Fruit fly (Drosophila melanogaster) whole organism, embryonic: Measurements from ENCODE around the gene ZnT63C.

Source experiments
- ATbp ChIP-seq: fragments of 200-800 bp; sonication (Bioruptor generic); optimal IDR thresholded peaks from 2 replicates; lab custom pipeline; 2017; ENCODE audit warnings: missing biosample characterization, mild to moderate bottlenecking, missing genetic modification characterization, missing genetic modification reagents
- Bgb ChIP-seq: fragments of 200-800 bp; sonication (Bioruptor generic); IDR thresholded peaks from 2 replicates; pipeline ENCODE4 v1.3.6; 2022; ENCODE audit warnings: missing biosample characterization, missing genetic modification characterization; ENCODE audit not compliant: partially characterized antibody
- C15 ChIP-seq: fragments of 200-800 bp; sonication (Bioruptor generic); IDR thresholded peaks from 3 replicates; pipeline ENCODE4 v1.3.6; 2022; ENCODE audit warnings: missing biosample characterization, missing genetic modification characterization
- CG10209 ChIP-seq: fragments of 200-800 bp; sonication (Bioruptor generic); optimal IDR thresholded peaks from 3 replicates; lab custom pipeline; 2017; ENCODE audit warnings: missing biosample characterization, mild to moderate bottlenecking, missing genetic modification characterization, missing genetic modification reagents
- CG10565 ChIP-seq: fragments of 200-800 bp; sonication (Bioruptor generic); optimal IDR thresholded peaks from 3 replicates; lab custom pipeline; 2016; ENCODE audit warnings: missing biosample characterization, mild to moderate bottlenecking, missing genetic modification characterization
- CG11723 ChIP-seq: fragments of 200-800 bp; sonication (Bioruptor generic); optimal IDR thresholded peaks from 2 replicates; lab custom pipeline; 2017; ENCODE audit warnings: missing biosample characterization, mild to moderate bottlenecking, missing genetic modification characterization
- CG12155 ChIP-seq: fragments of 200-800 bp; sonication (Bioruptor generic); optimal IDR thresholded peaks from 3 replicates; lab custom pipeline; 2016; ENCODE audit warnings: missing biosample characterization, missing genetic modification characterization
- CG13624 ChIP-seq: fragments of 200-800 bp; sonication (Bioruptor generic); optimal IDR thresholded peaks from 2 replicates; lab custom pipeline; 2016; ENCODE audit warnings: missing biosample characterization, missing genetic modification characterization
- CG13775 ChIP-seq: fragments of 200-800 bp; sonication (Bioruptor generic); optimal IDR thresholded peaks from 3 replicates; lab custom pipeline; 2017; ENCODE audit warnings: missing biosample characterization, mild to moderate bottlenecking, missing genetic modification characterization
- CG1602 ChIP-seq: fragments of 200-800 bp; sonication (Bioruptor generic); optimal IDR thresholded peaks from 3 replicates; lab custom pipeline; 2016; ENCODE audit warnings: missing biosample characterization, missing genetic modification characterization
- CG18476 ChIP-seq: fragments of 200-800 bp; sonication (Bioruptor generic); optimal IDR thresholded peaks from 2 replicates; lab custom pipeline; 2016; ENCODE audit warnings: missing biosample characterization, mild to moderate bottlenecking, missing genetic modification characterization
- CG2202 ChIP-seq: fragments of 200-800 bp; sonication (Bioruptor generic); optimal IDR thresholded peaks from 2 replicates; lab custom pipeline; 2018; ENCODE audit warnings: missing biosample characterization, mild to moderate bottlenecking, missing genetic modification characterization
- CG31224 ChIP-seq: fragments of 200-800 bp; sonication (Bioruptor generic); IDR thresholded peaks from 2 replicates; pipeline ENCODE4 v1.3.6; 2022; ENCODE audit warnings: missing biosample characterization, missing genetic modification characterization
- CG33213 ChIP-seq: fragments of 200-800 bp; sonication (Bioruptor generic); optimal IDR thresholded peaks from 3 replicates; lab custom pipeline; 2016; ENCODE audit warnings: missing biosample characterization, missing genetic modification characterization
- CG3847 ChIP-seq: fragments of 200-800 bp; sonication (Bioruptor generic); IDR thresholded peaks from 2 replicates; pipeline ENCODE4 v1.3.6; 2022; ENCODE audit warnings: missing biosample characterization, missing genetic modification characterization
- CG4617 ChIP-seq: fragments of 200-800 bp; sonication (Bioruptor generic); optimal IDR thresholded peaks from 3 replicates; lab custom pipeline; 2016; ENCODE audit warnings: missing biosample characterization, missing genetic modification characterization, borderline replicate concordance
- CG5953 ChIP-seq: fragments of 200-800 bp; sonication (Bioruptor generic); IDR thresholded peaks from 2 replicates; pipeline ENCODE4 v1.3.6; 2022; ENCODE audit warnings: missing biosample characterization, missing genetic modification characterization
- CG6272 ChIP-seq: fragments of 200-800 bp; sonication (Bioruptor generic); IDR thresholded peaks from 2 replicates; pipeline ENCODE4 v1.3.6; 2022; ENCODE audit warnings: missing biosample characterization, missing genetic modification characterization
- CG6854 ChIP-seq: fragments of 200-800 bp; sonication (Bioruptor generic); optimal IDR thresholded peaks from 3 replicates; lab custom pipeline; 2017; ENCODE audit warnings: missing biosample characterization, mild to moderate bottlenecking, missing genetic modification characterization
- CG7271 ChIP-seq: fragments of 200-800 bp; sonication (Bioruptor generic); optimal IDR thresholded peaks from 2 replicates; lab custom pipeline; 2018; ENCODE audit warnings: missing biosample characterization, mild to moderate bottlenecking, missing genetic modification characterization, moderate library complexity
- CG9727 ChIP-seq: fragments of 200-800 bp; sonication (Bioruptor generic); optimal IDR thresholded peaks from 3 replicates; lab custom pipeline; 2017; ENCODE audit warnings: missing biosample characterization, mild to moderate bottlenecking, missing genetic modification characterization
- CoRest ChIP-seq: fragments of 200-800 bp; sonication (Bioruptor generic); optimal IDR thresholded peaks from 3 replicates; lab custom pipeline; 2018; ENCODE audit warnings: missing biosample characterization, mild to moderate bottlenecking, missing genetic modification characterization, moderate library complexity
- Dip3 ChIP-seq: fragments of 200-800 bp; sonication (Bioruptor generic); optimal IDR thresholded peaks from 3 replicates; lab custom pipeline; 2016; ENCODE audit warnings: missing biosample characterization, missing genetic modification characterization
- Fer3 ChIP-seq: fragments of 200-800 bp; sonication (Bioruptor generic); optimal IDR thresholded peaks from 2 replicates; lab custom pipeline; 2018; ENCODE audit warnings: missing biosample characterization, mild to moderate bottlenecking, missing genetic modification characterization, moderate library complexity
- HLH4C ChIP-seq: fragments of 200-800 bp; sonication (Bioruptor generic); IDR thresholded peaks from 3 replicates; pipeline ENCODE4 v1.3.6; 2022; ENCODE audit warnings: missing biosample characterization, missing genetic modification characterization; ENCODE audit not compliant: partially characterized antibody
- HLH54F ChIP-seq: fragments of 200-800 bp; sonication (Bioruptor generic); optimal IDR thresholded peaks from 3 replicates; lab custom pipeline; 2016; ENCODE audit warnings: missing biosample characterization, missing genetic modification characterization
- Hmx ChIP-seq: fragments of 200-800 bp; sonication (Bioruptor generic); optimal IDR thresholded peaks from 2 replicates; lab custom pipeline; 2016; ENCODE audit warnings: missing biosample characterization, missing genetic modification characterization
- Lpt ChIP-seq: fragments of >200 bp; optimal IDR thresholded peaks from 2 replicates; lab custom pipeline; 2018; ENCODE audit warnings: missing biosample characterization, missing genetic modification characterization
- Nf-YC ChIP-seq: fragments of 200-800 bp; optimal IDR thresholded peaks from 3 replicates; lab custom pipeline; 2019; ENCODE audit warnings: missing biosample characterization, mild to moderate bottlenecking, missing genetic modification characterization, moderate library complexity
- Six4 ChIP-seq: fragments of 200-800 bp; sonication (Bioruptor generic); optimal IDR thresholded peaks from 2 replicates; lab custom pipeline; 2016; ENCODE audit warnings: missing biosample characterization, missing genetic modification characterization
- Sox102F ChIP-seq: fragments of 200-800 bp; sonication (Bioruptor generic); optimal IDR thresholded peaks from 2 replicates; lab custom pipeline; 2018; ENCODE audit warnings: missing biosample characterization, mild to moderate bottlenecking, missing genetic modification characterization, moderate library complexity
- Xbp1 ChIP-seq: fragments of 200-800 bp; sonication (Bioruptor generic); optimal IDR thresholded peaks from 3 replicates; lab custom pipeline; 2016; ENCODE audit warnings: missing biosample characterization, mild to moderate bottlenecking, missing genetic modification characterization
- btn ChIP-seq: fragments of 200-800 bp; sonication (Bioruptor generic); optimal IDR thresholded peaks from 2 replicates; lab custom pipeline; 2016; ENCODE audit warnings: missing biosample characterization, missing genetic modification characterization
- caup ChIP-seq: fragments of 200-800 bp; sonication (Bioruptor generic); optimal IDR thresholded peaks from 3 replicates; lab custom pipeline; 2017; ENCODE audit warnings: missing biosample characterization, mild to moderate bottlenecking, missing genetic modification characterization, moderate library complexity; ENCODE audit not compliant: severe bottlenecking
- croc ChIP-seq: fragments of 200-800 bp; sonication (Bioruptor generic); conservative IDR thresholded peaks from 3 replicates; pipeline ENCODE4 v1.3.6; 2022; ENCODE audit warnings: missing biosample characterization, missing genetic modification characterization
- crol ChIP-seq: fragments of 200-800 bp; sonication (Bioruptor generic); IDR thresholded peaks from 2 replicates; pipeline ENCODE4 v1.3.6; 2022; ENCODE audit warnings: missing biosample characterization, missing genetic modification characterization
- exex ChIP-seq: fragments of 200-800 bp; sonication (Bioruptor generic); optimal IDR thresholded peaks from 4 replicates; lab custom pipeline; 2018; ENCODE audit warnings: missing biosample characterization, mild to moderate bottlenecking, missing genetic modification characterization, moderate library complexity
- grn ChIP-seq: fragments of 200-800 bp; sonication (Bioruptor generic); optimal IDR thresholded peaks from 3 replicates; lab custom pipeline; 2017; ENCODE audit warnings: missing biosample characterization, missing genetic modification characterization
- hbn ChIP-seq: fragments of 200-800 bp; sonication (Bioruptor generic); IDR thresholded peaks from 2 replicates; pipeline ENCODE4 v1.3.6; 2022; ENCODE audit warnings: missing biosample characterization, missing genetic modification characterization; ENCODE audit not compliant: partially characterized antibody
- hth ChIP-seq: fragments of >200 bp; optimal IDR thresholded peaks from 2 replicates; lab custom pipeline; 2017; ENCODE audit warnings: inconsistent platforms
- lov ChIP-seq, 2 experiments: fragments of 200-800 bp in 1 of 2; fragments of >200 bp in 1 of 2; sonication (Bioruptor generic) in 1 of 2; IDR thresholded peaks in 1 of 2; optimal IDR thresholded peaks in 1 of 2; 2 replicates in 1 of 2; 3 replicates in 1 of 2; pipeline versions ENCODE4 v1.3.6 to Lab custom; 2017 to 2022; ENCODE audit warnings: missing biosample characterization in 1 of 2, missing genetic modification characterization in 1 of 2
- pita ChIP-seq: fragments of 200-800 bp; sonication (Bioruptor generic); optimal IDR thresholded peaks from 2 replicates; lab custom pipeline; 2017; ENCODE audit warnings: missing biosample characterization, mild to moderate bottlenecking, missing genetic modification characterization
- prd ChIP-seq, 3 experiments: fragments of >200 bp in 2 of 3; fragments of 200-800 bp in 1 of 3; sonication (Bioruptor generic) in 1 of 3; optimal IDR thresholded peaks in 2 of 3; IDR thresholded peaks in 1 of 3; 2 replicates in 2 of 3; 3 replicates in 1 of 3; pipeline versions ENCODE4 v1.3.6 to Lab custom; 2017 to 2022; ENCODE audit warnings: missing biosample characterization in 1 of 3, missing genetic modification characterization in 1 of 3
- rib ChIP-seq: fragments of 200-800 bp; sonication (Bioruptor generic); IDR thresholded peaks from 2 replicates; pipeline ENCODE4 v1.3.6; 2022; ENCODE audit warnings: missing biosample characterization, missing genetic modification characterization
- row ChIP-seq: fragments of 200-800 bp; sonication (Bioruptor generic); IDR thresholded peaks from 3 replicates; pipeline ENCODE4 v1.3.6; 2022; ENCODE audit warnings: missing biosample characterization, missing genetic modification characterization
- sc ChIP-seq, 3 experiments: fragments of >200 bp in 2 of 3; fragments of 200-800 bp in 1 of 3; sonication (Bioruptor generic) in 1 of 3; optimal IDR thresholded peaks; 2 replicates in 2 of 3; 3 replicates in 1 of 3; lab custom pipeline; 2017; ENCODE audit warnings: mild to moderate bottlenecking in 1 of 3, missing biosample characterization in 1 of 3, missing genetic modification characterization in 1 of 3, missing genetic modification reagents in 1 of 3
- sug ChIP-seq: fragments of 200-800 bp; optimal IDR thresholded peaks from 2 replicates; lab custom pipeline; 2019; ENCODE audit warnings: missing biosample characterization, mild to moderate bottlenecking, missing genetic modification characterization, moderate library complexity
- usp ChIP-seq: fragments of >200 bp; optimal IDR thresholded peaks from 2 replicates; lab custom pipeline; 2017; ENCODE audit warnings: missing biosample characterization, missing genetic modification characterization
- wdn ChIP-seq: fragments of 200-800 bp; sonication (Bioruptor generic); IDR thresholded peaks from 2 replicates; pipeline ENCODE4 v1.3.6; 2022; ENCODE audit warnings: missing biosample characterization, missing genetic modification characterization
- yki ChIP-seq: fragments of >200 bp; optimal IDR thresholded peaks from 3 replicates; lab custom pipeline; 2018

ZnT63C gene

DNA sequence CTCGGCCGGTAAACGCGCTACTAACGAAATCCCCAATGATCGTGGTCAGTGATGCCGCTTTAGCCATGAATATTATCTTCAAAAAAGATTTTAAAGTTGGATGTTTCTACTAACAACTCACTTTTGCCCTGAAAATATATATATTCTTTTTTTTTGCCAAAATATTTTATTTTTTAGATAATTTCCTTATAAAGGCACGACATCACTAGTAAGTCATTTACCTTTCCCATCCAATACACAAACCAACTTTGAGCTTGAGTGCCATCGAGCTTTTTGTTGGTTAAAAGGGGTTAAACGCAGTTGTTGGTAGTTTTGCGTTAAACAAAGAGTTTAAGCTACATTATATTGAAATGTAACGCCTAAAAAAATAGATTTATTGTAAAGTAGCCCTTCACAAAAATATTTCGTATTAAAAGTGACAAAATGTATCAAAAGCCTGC, 401 bp upstream of the ZnT63C start, which contains the start of gene CG14968 (continued):
- TF ChIP-seq CG5953 (GFP tag; lab: Robert Waterston, UW): peak; percentile 91
- TF ChIP-seq HLH54F: peak; percentile 77
- TF ChIP-seq Sox102F (GFP tag; lab: Kevin White, UChicago): peak; percentile 97
- peak; percentile 38 for TF ChIP-seq btn (GFP tag; lab: Kevin White, UChicago)
- peak; percentile 90 for TF ChIP-seq CG12155 (GFP tag; lab: Kevin White, UChicago)
- peak; percentile 73 for TF ChIP-seq CG2202
- peak; percentile 73 for TF ChIP-seq exex (tag; lab: Kevin White, UChicago)
- TF ChIP-seq usp (GFP tag; lab: Kevin White, UChicago): no peak
- TF ChIP-seq croc: peak; percentile 77
- no peak for TF ChIP-seq yki
- peak; percentile 89 for TF ChIP-seq ATbp (GFP tag; lab: Kevin White, UChicago)
- TF ChIP-seq CoRest (tag; lab: Kevin White, UChicago): peak; percentile 94
- peak; percentile 88 for TF ChIP-seq CG13775 (GFP tag; lab: Kevin White, UChicago)
- TF ChIP-seq lov (optimal IDR thresholded peaks at IDR 0.05; lab: Kevin White, UChicago): no peak
- TF ChIP-seq lov (GFP tag; IDR thresholded peaks at IDR 0.05; lab: Robert Waterston, UW): peak; percentile 93
- peak; percentile 67 for TF ChIP-seq CG4617 (GFP tag; lab: Kevin White, UChicago)
- no peak for TF ChIP-seq hth (lab: Kevin White, UChicago)
- no peak for TF ChIP-seq hbn (GFP tag; lab: Robert Waterston, UW)
- TF ChIP-seq C15: peak; percentile 90
- TF ChIP-seq crol (GFP tag; lab: Robert Waterston, UW): peak; percentile 70
- peak; percentile 88 for TF ChIP-seq sug (tag; lab: Kevin White, UChicago)
- peak; percentile 85 for TF ChIP-seq CG9727
- TF ChIP-seq CG1602 (GFP tag; lab: Kevin White, UChicago): peak; percentile 91
- peak; percentile 62 for TF ChIP-seq CG10565 (GFP tag; lab: Kevin White, UChicago)
- no peak for TF ChIP-seq HLH4C (GFP tag; lab: Robert Waterston, UW)
- TF ChIP-seq Fer3 (tag; lab: Kevin White, UChicago): peak; percentile 97
- TF ChIP-seq wdn: peak; percentile 92
- TF ChIP-seq Lpt (GFP tag; lab: Kevin White, UChicago): no peak
- TF ChIP-seq pita (GFP tag; lab: Kevin White, UChicago): peak; percentile 26
- peak; percentile 86 for TF ChIP-seq CG11723 (GFP tag; lab: Kevin White, UChicago)
- peak; percentile 96 for TF ChIP-seq caup (GFP tag; lab: Kevin White, UChicago)
- peak; percentile 94 for TF ChIP-seq rib (GFP tag; lab: Robert Waterston, UW)
- peak; percentile 96 for TF ChIP-seq row (GFP tag; lab: Robert Waterston, UW)
- peak; percentile 93 for TF ChIP-seq Xbp1 (GFP tag; lab: Kevin White, UChicago)
- peak; percentile 79 for TF ChIP-seq CG13624 (GFP tag; lab: Kevin White, UChicago)
- peak; percentile 83 for TF ChIP-seq Dip3 (GFP tag; lab: Kevin White, UChicago)
- TF ChIP-seq Nf-YC (tag; lab: Kevin White, UChicago): peak; percentile 69
- peak; percentile 89 for TF ChIP-seq Six4 (GFP tag; lab: Kevin White, UChicago)
- TF ChIP-seq CG31224 (GFP tag; lab: Robert Waterston, UW): peak; percentile 93
- peak; percentile 91 for TF ChIP-seq CG6272 (GFP tag; lab: Robert Waterston, UW)
- TF ChIP-seq CG18476 (GFP tag; lab: Kevin White, UChicago): peak; percentile 90
- TF ChIP-seq CG3847: peak; percentile 98
- no peak for TF ChIP-seq sc (optimal IDR thresholded peaks at IDR 0.05; lab: Kevin White, UChicago)
- TF ChIP-seq sc (GFP tag; optimal IDR thresholded peaks at IDR 0.05; lab: Kevin White, UChicago): peak; percentile 81
- peak; percentile 93 for TF ChIP-seq CG10209 (GFP tag; lab: Kevin White, UChicago)
- TF ChIP-seq grn (GFP tag; lab: Kevin White, UChicago): peak; percentile 51
- TF ChIP-seq Bgb: no peak
- peak; percentile 75 for TF ChIP-seq CG7271 (tag; lab: Kevin White, UChicago)
- no peak for TF ChIP-seq Hmx (GFP tag; lab: Kevin White, UChicago)
- peak; percentile 69 for TF ChIP-seq CG33213 (GFP tag; lab: Kevin White, UChicago)
- no peak for TF ChIP-seq prd (optimal IDR thresholded peaks at IDR 0.05; lab: Kevin White, UChicago)
- peak; percentile 92 for TF ChIP-seq prd (GFP tag; IDR thresholded peaks at IDR 0.05; lab: Robert Waterston, UW)
- TF ChIP-seq CG6854 (GFP tag; lab: Kevin White, UChicago): peak; percentile 86
